Fruit fly (Drosophila melanogaster) whole organism: ENCODE measurements around the gene GluRIIC.

Experiments
- CG8478 ChIP-seq: fragments of >200 bp; optimal IDR thresholded peaks from 2 replicates; lab custom pipeline; 2018; ENCODE audit warnings: inconsistent platforms
- Dll ChIP-seq: fragments of >200 bp; optimal IDR thresholded peaks from 2 replicates; lab custom pipeline; 2017
- EcR ChIP-seq, 2 experiments: fragments of >200 bp; optimal IDR thresholded peaks; 2 replicates each; lab custom pipeline; 2017; ENCODE audit warnings: missing biosample characterization in 2 of 2, missing genetic modification characterization in 2 of 2, missing genetic modification reagents in 2 of 2
- usp ChIP-seq: fragments of >200 bp; optimal IDR thresholded peaks from 2 replicates; lab custom pipeline; 2017; ENCODE audit warnings: missing biosample characterization, missing genetic modification characterization, mixed read lengths

DNA sequence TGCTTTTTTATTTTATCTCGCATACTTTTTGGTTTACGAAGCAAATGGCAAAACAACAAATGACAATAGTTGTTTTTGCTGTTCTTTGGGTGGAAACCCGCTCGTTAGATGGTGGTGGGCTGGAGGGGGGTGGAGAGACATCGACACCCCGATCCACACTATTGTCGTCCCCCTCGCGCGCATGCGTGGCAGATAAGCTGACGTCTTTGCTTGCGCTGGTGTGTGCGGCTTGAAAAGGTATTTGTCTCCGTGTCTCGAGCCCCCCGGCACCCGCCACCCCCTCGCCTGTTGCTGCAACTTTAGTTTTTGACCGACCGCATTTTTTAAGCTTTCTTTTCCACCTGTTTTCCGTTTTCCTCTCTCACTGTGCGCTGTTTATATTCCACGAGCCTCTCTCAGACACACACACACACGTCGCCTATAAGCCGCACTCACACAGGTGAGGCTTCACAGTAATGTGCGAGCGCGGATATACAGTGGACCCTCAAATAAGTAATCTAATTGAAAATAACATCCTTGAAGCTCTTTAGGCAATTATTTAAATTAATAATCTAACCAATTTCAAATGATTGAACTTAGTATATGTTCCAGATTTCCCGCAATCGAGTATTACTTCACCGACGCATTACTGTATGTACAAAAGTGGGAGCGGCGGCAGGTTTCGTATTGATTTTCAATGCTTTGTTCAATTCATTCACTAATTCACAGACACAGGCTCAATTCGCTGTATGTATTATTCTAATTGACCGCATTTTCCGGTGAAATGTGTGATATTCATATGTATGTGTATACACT lies 46.7 kb upstream of the GluRIIC start:
- TF ChIP-seq EcR (GFP tag; optimal IDR thresholded peaks at IDR 0.05; lab: Kevin White, UChicago) (no peak), Dll (lab: Kevin White, UChicago) (no peak), CG8478 (no peak), usp (GFP tag; lab: Kevin White, UChicago) (no peak)
